Worm (Caenorhabditis elegans): ENCODE measurements around the gene ZK185.5.

Gene ZK185.5

ce11 chrIV:4565882-4566281, 20.2 kb upstream of the ZK185.5 start:
- no peak for TF ChIP-seq mdl-1 (tag; optimal IDR thresholded peaks at IDR 0.05)
- TF ChIP-seq nhr-21 (tag; optimal IDR thresholded peaks at IDR 0.05): no peak
- no peak for TF ChIP-seq dmd-4 (tag; optimal IDR thresholded peaks at IDR 0.05)
- no peak for TF ChIP-seq peb-1 (tag; optimal IDR thresholded peaks at IDR 0.05)
- TF ChIP-seq nhr-77 (tag; optimal IDR thresholded peaks at IDR 0.05): no peak
- TF ChIP-seq unc-39 (tag; optimal IDR thresholded peaks at IDR 0.05): no peak
- no peak for TF ChIP-seq nhr-23 (tag; optimal IDR thresholded peaks at IDR 0.05)
- TF ChIP-seq nhr-10 (tag; optimal IDR thresholded peaks at IDR 0.05): no peak
- TF ChIP-seq ztf-4 (tag; optimal IDR thresholded peaks at IDR 0.05): no peak
- no peak for TF ChIP-seq F13H6.1 (tag; optimal IDR thresholded peaks at IDR 0.05)
- TF ChIP-seq sma-9 (GFP tag; optimal IDR thresholded peaks at IDR 0.05): no peak
- TF ChIP-seq sma-9 (tag; optimal IDR thresholded peaks at IDR 0.05): no peak

DNA sequence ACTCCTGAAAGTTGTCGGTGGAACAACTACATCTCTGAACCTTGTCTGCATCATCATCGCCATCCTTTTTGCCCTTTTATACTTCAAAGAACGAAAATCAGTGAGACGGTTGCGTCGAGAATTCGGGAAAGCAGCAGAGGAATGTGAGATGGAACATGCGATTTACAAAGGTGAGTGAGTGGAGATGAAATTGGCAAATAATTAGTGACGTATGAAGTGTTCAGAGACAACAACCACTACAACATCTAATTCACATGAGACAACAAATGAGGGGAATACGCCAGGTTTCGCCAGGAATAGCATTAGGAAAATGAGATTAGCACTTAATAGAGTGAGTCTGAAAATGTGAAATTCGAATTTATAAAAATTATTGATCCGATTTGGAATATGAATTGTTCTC, 18.8 kb upstream of the ZK185.5 start:
- TF ChIP-seq aly-2 (tag; optimal IDR thresholded peaks at IDR 0.05) (no peak), nhr-129 (tag; optimal IDR thresholded peaks at IDR 0.05) (no peak), nhr-6 (tag; optimal IDR thresholded peaks at IDR 0.05) (no peak), ama-1 (optimal IDR thresholded peaks at IDR 0.05) (no peak), Y55F3AM.14 (GFP tag; optimal IDR thresholded peaks at IDR 0.05) (no peak), nhr-25 (tag; optimal IDR thresholded peaks at IDR 0.05) (no peak), unc-39 (tag; optimal IDR thresholded peaks at IDR 0.05) (no peak), ZK546.5 (tag; optimal IDR thresholded peaks at IDR 0.05) (no peak), nhr-21 (tag; optimal IDR thresholded peaks at IDR 0.05) (no peak), blmp-1 (tag; optimal IDR thresholded peaks at IDR 0.05; ENCODE audit: insufficient read depth) (no peak), skn-1 (tag; optimal IDR thresholded peaks at IDR 0.05) (no peak), nhr-11 (tag; optimal IDR thresholded peaks at IDR 0.05) (no peak), ztf-11 (tag; optimal IDR thresholded peaks at IDR 0.05) (no peak), sma-9 (GFP tag; optimal IDR thresholded peaks at IDR 0.05) (no peak), sma-9 (tag; optimal IDR thresholded peaks at IDR 0.05) (no peak), sma-3 (GFP tag; optimal IDR thresholded peaks at IDR 0.05) (no peak), sem-4 (tag; optimal IDR thresholded peaks at IDR 0.05) (no peak)

DNA sequence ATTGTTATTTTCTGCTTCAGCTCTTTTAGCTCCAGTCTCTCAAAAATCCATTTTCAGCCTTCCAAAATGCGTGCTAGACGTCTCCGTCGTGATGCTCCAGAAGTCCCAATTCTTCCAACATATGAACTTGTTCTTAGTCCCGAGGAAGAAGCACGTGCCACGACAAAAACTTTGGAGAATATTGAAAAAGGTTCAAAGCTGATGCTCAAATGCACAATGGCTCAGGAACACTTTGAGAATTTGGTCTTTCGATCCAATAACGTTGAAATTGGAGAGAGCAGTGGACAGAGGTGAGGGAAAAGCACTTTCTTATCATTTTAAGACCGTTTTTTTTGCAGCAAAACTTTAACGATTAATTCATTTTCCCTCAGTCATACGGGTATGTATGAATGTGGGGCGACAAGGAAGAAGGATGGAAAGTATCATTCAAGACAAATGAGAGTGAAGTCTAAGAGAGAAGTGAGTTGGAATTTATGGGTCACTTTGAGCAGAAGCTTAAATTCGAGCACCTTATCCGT, 16.9 kb upstream of the ZK185.5 start, which contains the start of gene igeg-1:
TSS of gene igeg-1 (plus strand) at position 51 of the 518 bp plus-strand sequence.
- TF ChIP-seq crh-2 (tag; optimal IDR thresholded peaks at IDR 0.05) (peak; percentile 7), snpc-4 (tag; optimal IDR thresholded peaks at IDR 0.05) (no peak), fos-1 (tag; optimal IDR thresholded peaks at IDR 0.05) (peak; percentile 67)

- TF ChIP-seq snpc-4 (tag; optimal IDR thresholded peaks at IDR 0.05): no peak
- no peak for TF ChIP-seq mdl-1 (tag; optimal IDR thresholded peaks at IDR 0.05)
- TF ChIP-seq elt-3 (tag; optimal IDR thresholded peaks at IDR 0.05): no peak
- TF ChIP-seq fos-1 (tag; optimal IDR thresholded peaks at IDR 0.05): peak; percentile 67
- no peak for TF ChIP-seq lin-39 (tag; optimal IDR thresholded peaks at IDR 0.05)
- peak; percentile 14 for TF ChIP-seq gmeb-1 (tag; optimal IDR thresholded peaks at IDR 0.05)
- no peak for TF ChIP-seq unc-62 (GFP tag; optimal IDR thresholded peaks at IDR 0.05)
Observed at ce11 chrIV:4559160-4559559, 13.4 kb upstream of the ZK185.5 start.

ce11 chrIV:4557731-4558130, 12.0 kb upstream of the ZK185.5 start:
- TF ChIP-seq peb-1 (tag; optimal IDR thresholded peaks at IDR 0.05): no peak
- TF ChIP-seq nhr-21 (tag; optimal IDR thresholded peaks at IDR 0.05): no peak
- peak; percentile 39 for TF ChIP-seq F13H6.1 (tag; optimal IDR thresholded peaks at IDR 0.05)
- TF ChIP-seq fos-1 (tag; optimal IDR thresholded peaks at IDR 0.05): peak; percentile 9
- peak; percentile 51 for TF ChIP-seq crh-2 (tag; optimal IDR thresholded peaks at IDR 0.05)

DNA sequence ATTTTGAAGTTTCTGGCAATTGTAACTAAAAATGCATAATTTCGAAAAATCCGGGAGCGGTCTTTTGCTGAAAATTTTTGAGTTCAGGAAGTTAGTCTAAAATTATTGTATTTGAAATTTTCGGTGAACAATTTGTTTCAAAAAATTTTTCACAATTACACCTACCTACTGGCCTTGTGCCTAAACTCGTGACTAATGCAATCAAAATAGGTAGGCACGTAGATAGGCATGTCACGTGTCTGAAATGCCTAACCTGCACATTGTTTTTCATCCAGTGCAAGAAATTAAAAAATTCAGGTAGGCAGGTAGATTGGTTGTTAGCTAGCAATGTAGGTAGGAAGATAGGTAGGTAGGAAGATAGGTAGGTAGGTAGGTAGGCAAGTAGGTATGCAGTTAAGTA, 11.4 kb upstream of the ZK185.5 start:
- no peak for TF ChIP-seq nhr-77 (tag; optimal IDR thresholded peaks at IDR 0.05)
- no peak for TF ChIP-seq sma-3 (GFP tag; optimal IDR thresholded peaks at IDR 0.05)
- no peak for TF ChIP-seq aly-2 (tag; optimal IDR thresholded peaks at IDR 0.05)
- no peak for TF ChIP-seq nhr-11 (tag; optimal IDR thresholded peaks at IDR 0.05)
- no peak for TF ChIP-seq sma-9 (GFP tag; optimal IDR thresholded peaks at IDR 0.05)
- no peak for TF ChIP-seq sma-9 (tag; optimal IDR thresholded peaks at IDR 0.05)
- no peak for TF ChIP-seq Y55F3AM.14 (GFP tag; optimal IDR thresholded peaks at IDR 0.05)
- no peak for TF ChIP-seq mbf-1 (tag; optimal IDR thresholded peaks at IDR 0.05)
- TF ChIP-seq zag-1 (tag; optimal IDR thresholded peaks at IDR 0.05): no peak
- TF ChIP-seq lin-13 (GFP tag; optimal IDR thresholded peaks at IDR 0.05): no peak
- TF ChIP-seq lsy-2 (tag; optimal IDR thresholded peaks at IDR 0.05): no peak
- TF ChIP-seq unc-39 (tag; optimal IDR thresholded peaks at IDR 0.05): no peak
- TF ChIP-seq nhr-129 (tag; optimal IDR thresholded peaks at IDR 0.05): no peak
- TF ChIP-seq unc-62 (GFP tag; optimal IDR thresholded peaks at IDR 0.05): no peak
- no peak for TF ChIP-seq sem-4 (tag; optimal IDR thresholded peaks at IDR 0.05)
- no peak for TF ChIP-seq gmeb-1 (tag; optimal IDR thresholded peaks at IDR 0.05)
